Worm (Caenorhabditis elegans) whole organism, young adult: Measurements from ENCODE around the gene B0238.15.

Experiments used
- B0035.1 ChIP-seq: sonication (generic microtip); optimal IDR thresholded peaks from 2 replicates; lab custom pipeline; 2016; ENCODE audit warnings: missing genetic modification characterization, mild to moderate bottlenecking, missing compliant biosample characterization, missing genotype, missing genetic modification reagents
- F39B2.1 ChIP-seq: fragments of 200-800 bp; sonication (Bioruptor generic); IDR thresholded peaks from 2 replicates; pipeline ENCODE4 v1.3.6; 2022; ENCODE audit warnings: missing genetic modification reagents, missing genetic modification characterization, missing compliant biosample characterization
- F55B11.4 ChIP-seq: sonication (generic microtip); optimal IDR thresholded peaks from 2 replicates; lab custom pipeline; 2016; ENCODE audit warnings: missing compliant biosample characterization, missing genetic modification characterization, borderline replicate concordance; ENCODE audit not compliant: insufficient read depth
- K12H6.12 ChIP-seq: fragments of 200-800 bp; sonication (Bioruptor generic); optimal IDR thresholded peaks from 2 replicates; lab custom pipeline; 2018; ENCODE audit warnings: mild to moderate bottlenecking, missing genetic modification characterization, missing compliant biosample characterization
- Y53G8AR.9 ChIP-seq: fragments of 200-800 bp; sonication (Bioruptor generic); conservative IDR thresholded peaks from 2 replicates; pipeline ENCODE4 v1.3.6; 2022; ENCODE audit warnings: missing genetic modification reagents, missing genetic modification characterization, missing compliant biosample characterization
- Y79H2A.3 ChIP-seq: fragments of 200-800 bp; sonication (Bioruptor generic); conservative IDR thresholded peaks from 2 replicates; pipeline ENCODE4 v1.3.6; 2022; ENCODE audit warnings: missing genetic modification reagents, missing genetic modification characterization, missing compliant biosample characterization
- ZK185.1 ChIP-seq: sonication (generic microtip); optimal IDR thresholded peaks from 2 replicates; lab custom pipeline; 2016; ENCODE audit warnings: mild to moderate bottlenecking, missing genetic modification characterization, missing compliant biosample characterization; ENCODE audit not compliant: poor library complexity, severe bottlenecking
- ama-1 ChIP-seq, 3 experiments: fragments of 150-350 bp in 1 of 3; sonication (generic microtip) in 2 of 3; optimal IDR thresholded peaks; 2 replicates each; lab custom pipeline; 2014 to 2018; ENCODE audit warnings: missing biosample characterization in 2 of 3, missing genetic modification characterization in 2 of 3, missing genetic modification reagents in 2 of 3
- attf-5 ChIP-seq: fragments of 200-800 bp; sonication (Bioruptor generic); optimal IDR thresholded peaks from 2 replicates; lab custom pipeline; 2018; ENCODE audit warnings: mild to moderate bottlenecking, missing genetic modification characterization, missing compliant biosample characterization
- cebp-1 ChIP-seq, 2 experiments: fragments of 200-800 bp in 1 of 2; sonication (Bioruptor generic) in 1 of 2; sonication (generic microtip) in 1 of 2; IDR thresholded peaks in 1 of 2; optimal IDR thresholded peaks in 1 of 2; 2 replicates each; pipeline versions ENCODE4 v1.3.6 to Lab custom; 2017 to 2022; ENCODE audit warnings: missing compliant biosample characterization in 2 of 2, missing genetic modification characterization in 2 of 2, mild to moderate bottlenecking in 1 of 2, missing genetic modification reagents in 1 of 2, moderate library complexity in 1 of 2
- ceh-40 ChIP-seq: fragments of 200-800 bp; sonication (Bioruptor generic); IDR thresholded peaks from 2 replicates; pipeline ENCODE4 v1.3.6; 2022; ENCODE audit warnings: missing genetic modification characterization, missing compliant biosample characterization
- dpl-1 ChIP-seq: fragments of 150-350 bp; optimal IDR thresholded peaks from 2 replicates; lab custom pipeline; 2014; ENCODE audit warnings: missing biosample characterization, missing genetic modification reagents, missing genetic modification characterization
- hmg-1.2 ChIP-seq: fragments of 200-800 bp; sonication (Bioruptor generic); IDR thresholded peaks from 2 replicates; pipeline ENCODE4 v1.3.6; 2022; ENCODE audit warnings: missing genetic modification reagents, missing genetic modification characterization, missing compliant biosample characterization
- hrde-1 ChIP-seq: sonication (generic microtip); optimal IDR thresholded peaks from 2 replicates; lab custom pipeline; 2016; ENCODE audit warnings: missing genetic modification characterization, mild to moderate bottlenecking, missing compliant biosample characterization, moderate library complexity, missing genotype, missing genetic modification reagents, borderline replicate concordance
- lin-26 ChIP-seq: fragments of 200-800 bp; sonication (Bioruptor generic); IDR thresholded peaks from 2 replicates; pipeline ENCODE4 v1.3.6; 2022; ENCODE audit warnings: missing genetic modification reagents, missing genetic modification characterization, missing compliant biosample characterization
- lsl-1 ChIP-seq: fragments of 200-800 bp; sonication (Bioruptor generic); optimal IDR thresholded peaks from 2 replicates; lab custom pipeline; 2018; ENCODE audit warnings: mild to moderate bottlenecking, missing genetic modification characterization, moderate library complexity, missing compliant biosample characterization
- lsy-27 ChIP-seq: sonication (generic microtip); optimal IDR thresholded peaks from 2 replicates; lab custom pipeline; 2017; ENCODE audit warnings: missing genetic modification characterization, mild to moderate bottlenecking, missing compliant biosample characterization, antibody characterized with exemption, missing genotype, borderline replicate concordance; ENCODE audit not compliant: insufficient read depth
- mel-28 ChIP-seq: sonication (generic microtip); optimal IDR thresholded peaks from 2 replicates; lab custom pipeline; 2016; ENCODE audit warnings: borderline replicate concordance, mild to moderate bottlenecking, missing genetic modification characterization, missing compliant biosample characterization
- mxl-1 ChIP-seq: sonication (generic microtip); optimal IDR thresholded peaks from 2 replicates; lab custom pipeline; 2016; ENCODE audit warnings: missing genetic modification characterization, missing compliant biosample characterization
- nfya-1 ChIP-seq: sonication (generic microtip); optimal IDR thresholded peaks from 2 replicates; lab custom pipeline; 2017; ENCODE audit warnings: antibody characterized with exemption, missing compliant biosample characterization, missing genetic modification characterization, borderline replicate concordance; ENCODE audit not compliant: insufficient read depth
- nhr-120 ChIP-seq: fragments of 200-800 bp; sonication (Bioruptor generic); IDR thresholded peaks from 2 replicates; pipeline ENCODE4 v1.3.6; 2022; ENCODE audit warnings: missing genetic modification characterization, missing compliant biosample characterization
- nhr-80 ChIP-seq: sonication (generic microtip); optimal IDR thresholded peaks from 2 replicates; lab custom pipeline; 2016; ENCODE audit warnings: missing genetic modification characterization, missing compliant biosample characterization
- pbrm-1 ChIP-seq: fragments of 200-800 bp; sonication (Bioruptor generic); IDR thresholded peaks from 2 replicates; pipeline ENCODE4 v1.3.6; 2022; ENCODE audit warnings: missing genetic modification reagents, missing genetic modification characterization, missing compliant biosample characterization
- rcor-1 ChIP-seq: fragments of 200-800 bp; sonication (Bioruptor generic); IDR thresholded peaks from 2 replicates; pipeline ENCODE4 v1.3.6; 2022; ENCODE audit warnings: missing genetic modification reagents, missing genetic modification characterization, missing compliant biosample characterization
- rec-8 ChIP-seq, 2 experiments: sonication (generic microtip); optimal IDR thresholded peaks; 2 replicates each; lab custom pipeline; 2016; ENCODE audit warnings: mild to moderate bottlenecking in 2 of 2, missing genetic modification characterization in 2 of 2, missing genetic modification reagents in 2 of 2, missing genotype in 2 of 2, missing biosample characterization in 1 of 2, missing compliant biosample characterization in 1 of 2, moderate library complexity in 1 of 2
- snpc-1.1 ChIP-seq: sonication (generic microtip); optimal IDR thresholded peaks from 2 replicates; lab custom pipeline; 2017; ENCODE audit warnings: missing genetic modification characterization, mild to moderate bottlenecking, missing compliant biosample characterization, antibody characterized with exemption, moderate library complexity, missing genotype, missing genetic modification reagents; ENCODE audit not compliant: insufficient read depth
- zim-3 ChIP-seq: sonication (generic microtip); optimal IDR thresholded peaks from 2 replicates; lab custom pipeline; 2017; ENCODE audit warnings: mild to moderate bottlenecking, missing genetic modification characterization, moderate library complexity, missing compliant biosample characterization
- ztf-18 ChIP-seq: sonication (generic microtip); optimal IDR thresholded peaks from 2 replicates; lab custom pipeline; 2016; ENCODE audit warnings: missing genotype, mild to moderate bottlenecking, missing genetic modification characterization, missing compliant biosample characterization
- ztf-22 ChIP-seq: fragments of 200-800 bp; sonication (Bioruptor generic); optimal IDR thresholded peaks from 2 replicates; lab custom pipeline; 2018; ENCODE audit warnings: mild to moderate bottlenecking, missing genetic modification characterization, moderate library complexity, missing compliant biosample characterization
- ztf-28 ChIP-seq: fragments of 200-800 bp; sonication (Bioruptor generic); IDR thresholded peaks from 2 replicates; pipeline ENCODE4 v1.3.6; 2022; ENCODE audit warnings: missing genetic modification reagents, missing genetic modification characterization, missing compliant biosample characterization
- ztf-3 ChIP-seq: fragments of 200-800 bp; sonication (Bioruptor generic); optimal IDR thresholded peaks from 2 replicates; lab custom pipeline; 2018; ENCODE audit warnings: mild to moderate bottlenecking, missing genetic modification characterization, missing compliant biosample characterization

B0238.15 gene

ce11 chrV:5271487-5271886, 31.5 kb downstream of the B0238.15 start (continued):
- no peak for TF ChIP-seq ama-1 (optimal IDR thresholded peaks at IDR 0.05; lab: Kevin White, UChicago)
- TF ChIP-seq ama-1 (GFP tag; optimal IDR thresholded peaks at IDR 0.05; lab: Kevin White, UChicago), result no peak
- no peak for TF ChIP-seq zim-3 (tag; lab: Kevin White, UChicago)
- TF ChIP-seq Y79H2A.3 (GFP tag; lab: Robert Waterston, UW), result no peak
- no peak for TF ChIP-seq F55B11.4 (tag; lab: Kevin White, UChicago)
- peak; percentile 71 for TF ChIP-seq lin-26 (GFP tag; lab: Robert Waterston, UW)
- TF ChIP-seq nhr-120 (GFP tag; lab: Robert Waterston, UW), result no peak
- no peak for TF ChIP-seq mxl-1 (tag; lab: Kevin White, UChicago)
- no peak for TF ChIP-seq F39B2.1 (GFP tag; lab: Robert Waterston, UW)
- no peak for TF ChIP-seq rec-8 (tag; optimal IDR thresholded peaks at IDR 0.05; lab: Kevin White, UChicago)
- no peak for TF ChIP-seq ceh-40 (GFP tag; lab: Robert Waterston, UW)
- TF ChIP-seq mel-28 (tag; lab: Kevin White, UChicago), result no peak
- peak; percentile 38 for TF ChIP-seq ztf-18 (tag; lab: Kevin White, UChicago)
- TF ChIP-seq snpc-1.1 (tag; lab: Kevin White, UChicago), result no peak
- no peak for TF ChIP-seq hrde-1
- TF ChIP-seq, all 124 proteins: peak for 34

- TF ChIP-seq lsy-27 (tag; lab: Kevin White, UChicago) (no peak), hrde-1 (no peak), ztf-28 (GFP tag; lab: Robert Waterston, UW) (no peak), hmg-1.2 (GFP tag; lab: Robert Waterston, UW) (no peak), nfya-1 (no peak), rcor-1 (GFP tag; lab: Robert Waterston, UW) (no peak)
Observed at ce11 chrV:5272034-5272433, 32.0 kb downstream of the B0238.15 start.

ce11 chrV:5272619-5273074, 32.6 kb downstream of the B0238.15 start:
- TF ChIP-seq pbrm-1 (GFP tag; lab: Robert Waterston, UW), result peak; percentile 34; the same call in 1 of the 2 replicates
- TF ChIP-seq Y53G8AR.9 (GFP tag; lab: Robert Waterston, UW), result no peak
- TF ChIP-seq ztf-22 (GFP tag; lab: Kevin White, UChicago), result peak; percentile 1
- peak; percentile 34 for TF ChIP-seq ztf-3 (GFP tag; lab: Kevin White, UChicago)
- TF ChIP-seq, all 124 proteins: peak for 3

DNA sequence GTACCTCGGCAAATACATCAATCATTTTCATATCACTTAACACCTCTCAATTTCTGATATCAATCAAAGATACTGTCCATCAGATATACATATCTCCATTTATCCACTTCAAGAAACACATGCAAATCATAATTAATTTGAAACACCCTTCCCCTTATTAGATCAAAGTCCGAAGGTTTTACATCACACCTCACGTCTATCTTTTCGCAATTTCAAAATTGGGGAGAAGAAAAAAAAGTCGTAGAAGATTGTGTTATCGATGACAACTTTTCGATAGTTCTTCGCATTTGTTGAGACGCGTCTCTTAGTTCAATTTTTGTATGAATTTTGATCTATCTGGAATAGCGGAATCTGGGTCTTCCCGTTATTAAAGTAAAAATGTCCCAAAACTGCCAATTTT, 33.2 kb downstream of the B0238.15 start:
- TF ChIP-seq ZK185.1 (tag; lab: Kevin White, UChicago) (peak; percentile 32), rcor-1 (GFP tag; lab: Robert Waterston, UW) (peak; percentile 31; the same call in 1 of the 2 replicates), cebp-1 (GFP tag; IDR thresholded peaks at IDR 0.05; lab: Robert Waterston, UW) (no peak), cebp-1 (tag; optimal IDR thresholded peaks at IDR 0.05; lab: Kevin White, UChicago) (peak; percentile 2), nhr-80 (tag; lab: Kevin White, UChicago) (peak; percentile 24), B0035.1 (tag; lab: Kevin White, UChicago) (no peak)

ce11 chrV:5273770-5274169, 33.8 kb downstream of the B0238.15 start, which contains the start of gene natc-2:
Gene natc-2 (plus strand): TSS chrV:5274070.
- no peak for TF ChIP-seq dpl-1 (GFP tag; lab: Kevin White, UChicago)
- peak; percentile 24 for TF ChIP-seq lsl-1
- no peak for TF ChIP-seq K12H6.12 (tag; lab: Kevin White, UChicago)
- TF ChIP-seq attf-5 (GFP tag; lab: Kevin White, UChicago), result no peak
